Fruit fly (Drosophila melanogaster): ENCODE results near the gene CG6678.

Gene CG6678

DNA sequence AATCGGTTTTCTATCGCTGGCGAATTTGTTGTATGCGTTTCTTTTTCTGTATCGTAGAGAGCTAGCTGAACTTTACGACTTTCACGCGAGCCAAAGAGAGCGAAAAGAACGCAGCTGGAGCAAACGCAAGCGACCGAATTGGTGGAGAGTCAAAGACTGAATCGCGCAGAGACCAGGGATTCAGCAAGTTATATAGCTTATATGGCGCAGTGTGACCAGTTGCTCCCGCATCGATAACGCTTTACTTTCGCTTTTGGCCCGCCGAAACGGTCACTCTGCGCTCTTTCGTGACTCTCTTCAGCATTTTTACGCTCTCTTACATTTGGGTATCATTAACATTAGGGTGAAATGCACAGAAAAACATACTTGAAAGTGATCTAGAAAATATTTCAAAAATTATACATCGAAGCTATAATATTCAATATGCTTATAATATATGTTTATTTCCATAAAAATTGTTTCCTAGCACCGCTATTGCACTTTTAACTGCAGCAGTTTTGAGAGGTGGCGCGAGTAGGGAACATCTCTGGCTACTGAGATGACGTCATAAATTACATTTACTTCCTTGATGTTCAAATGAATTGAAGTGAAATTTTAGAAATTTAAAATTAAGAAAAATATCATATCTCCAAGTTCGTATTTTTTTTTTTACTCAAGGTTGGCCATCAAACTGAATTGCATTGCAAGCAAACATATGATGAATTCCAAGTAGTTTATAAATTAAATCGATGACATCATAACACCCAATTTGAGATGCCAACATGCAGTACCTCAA is 30.5 kb upstream of the CG6678 start, which contains the start of gene glec (continued):
- TF ChIP-seq jing (GFP tag; optimal IDR thresholded peaks at IDR 0.05), result no peak
- TF ChIP-seq eyg (GFP tag; optimal IDR thresholded peaks at IDR 0.05), result no peak
- TF ChIP-seq CG16815 (GFP tag; optimal IDR thresholded peaks at IDR 0.05), result peak; percentile 7
- peak in 1 of 2 experiments; percentile 8 for TF ChIP-seq bsh (GFP tag; optimal IDR thresholded peaks at IDR 0.05)
- 0 out of 3 replicates have a peak, but pooled peaks have one; percentile 50 for TF ChIP-seq ken (GFP tag; IDR thresholded peaks at IDR 0.05)
- TF ChIP-seq Mad (GFP tag; optimal IDR thresholded peaks at IDR 0.05), result no peak
- TF ChIP-seq CG42726 (GFP tag; IDR thresholded peaks at IDR 0.05; ENCODE audit: partially characterized antibody), result peak; percentile 91
- TF ChIP-seq CG11504 (tag; optimal IDR thresholded peaks at IDR 0.05), result peak; percentile 11
- TF ChIP-seq esg (GFP tag; conservative IDR thresholded peaks at IDR 0.05), result 0 out of 2 replicates have a peak, but pooled peaks have one; percentile 6
- peak; percentile 56 for TF ChIP-seq dmrt11E (tag; optimal IDR thresholded peaks at IDR 0.05)
- TF ChIP-seq CG6254 (GFP tag; optimal IDR thresholded peaks at IDR 0.05), result no peak
- TF ChIP-seq CG4328 (GFP tag; optimal IDR thresholded peaks at IDR 0.05), result no peak
- no peak for TF ChIP-seq btn (GFP tag; optimal IDR thresholded peaks at IDR 0.05)
- TF ChIP-seq CG8944 (GFP tag; optimal IDR thresholded peaks at IDR 0.05), result peak; percentile 10
- TF ChIP-seq D19A (tag; optimal IDR thresholded peaks at IDR 0.05), result peak; percentile 23
- TF ChIP-seq zfh1 (GFP tag; IDR thresholded peaks at IDR 0.05), result peak; percentile 74
- no peak for TF ChIP-seq CG2889 (GFP tag; IDR thresholded peaks at IDR 0.05)
- peak; percentile 25 for TF ChIP-seq CG9437 (GFP tag; optimal IDR thresholded peaks at IDR 0.05)
- peak; percentile 12 for TF ChIP-seq CG3407 (GFP tag; optimal IDR thresholded peaks at IDR 0.05)
- TF ChIP-seq CG13287 (GFP tag; IDR thresholded peaks at IDR 0.05; ENCODE audit: partially characterized antibody), result peak; percentile 61; the same call in 1 of the 2 replicates
- no peak; the same call in 2 of the 3 replicates for TF ChIP-seq B-H1 (GFP tag; IDR thresholded peaks at IDR 0.05)
- TF ChIP-seq ap (GFP tag; IDR thresholded peaks at IDR 0.05), result 0 out of 2 replicates have a peak, but pooled peaks have one; percentile 24
- TF ChIP-seq CG15073 (GFP tag; optimal IDR thresholded peaks at IDR 0.05), result no peak
- peak; percentile 21 for TF ChIP-seq wek (GFP tag; optimal IDR thresholded peaks at IDR 0.05)
- peak; percentile 53 for TF ChIP-seq CG12071 (GFP tag; optimal IDR thresholded peaks at IDR 0.05)
- TF ChIP-seq cato (GFP tag; optimal IDR thresholded peaks at IDR 0.05; ENCODE audit: borderline replicate concordance), result no peak
- peak; percentile 53 for TF ChIP-seq CoRest (tag; optimal IDR thresholded peaks at IDR 0.05)
- TF ChIP-seq H2.0 (GFP tag; IDR thresholded peaks at IDR 0.05), result no peak
- TF ChIP-seq CG31441 (GFP tag; IDR thresholded peaks at IDR 0.05), result peak; percentile 28; the same call in 1 of the 2 replicates
- TF ChIP-seq Doc3 (GFP tag; IDR thresholded peaks at IDR 0.05; ENCODE audit: partially characterized antibody), result 0 out of 3 replicates have a peak, but pooled peaks have one; percentile 24
- TF ChIP-seq dmrt99B (tag; optimal IDR thresholded peaks at IDR 0.05), result peak; percentile 21
- TF ChIP-seq knrl (GFP tag; IDR thresholded peaks at IDR 0.05; ENCODE audit: partially characterized antibody), result no peak; the same call in 2 of the 3 replicates
- peak; percentile 41 for TF ChIP-seq CG30403 (GFP tag; optimal IDR thresholded peaks at IDR 0.05)
- TF ChIP-seq luna (GFP tag; optimal IDR thresholded peaks at IDR 0.05), result no peak
- TF ChIP-seq CG4854 (GFP tag; optimal IDR thresholded peaks at IDR 0.05), result no peak
- TF ChIP-seq B-H2 (GFP tag; optimal IDR thresholded peaks at IDR 0.05), result peak; percentile 8
- no peak for TF ChIP-seq fru (optimal IDR thresholded peaks at IDR 0.05)
- TF ChIP-seq Eip74EF (GFP tag; optimal IDR thresholded peaks at IDR 0.05), result peak in 1 of 2 experiments; percentile 17
- no peak for TF ChIP-seq Lpt (GFP tag; optimal IDR thresholded peaks at IDR 0.05)
- peak; percentile 6 for TF ChIP-seq CG3281 (GFP tag; optimal IDR thresholded peaks at IDR 0.05)
- peak; percentile 46; the same call in 1 of the 2 replicates for TF ChIP-seq slbo (GFP tag; IDR thresholded peaks at IDR 0.05)
- no peak for TF ChIP-seq bcd (GFP tag; optimal IDR thresholded peaks at IDR 0.05)
- TF ChIP-seq Chrac-16 (GFP tag; optimal IDR thresholded peaks at IDR 0.05), result peak; percentile 46
